Worm (Caenorhabditis elegans) whole organism, late embryonic: Measurements from ENCODE around the gene ZK938.3.

Experiments used
- C38D4.7 ChIP-seq: fragments of 200-800 bp; sonication (Bioruptor generic); optimal IDR thresholded peaks from 2 replicates; lab custom pipeline; 2018; ENCODE audit warnings: mild to moderate bottlenecking, missing genetic modification characterization, moderate library complexity, missing compliant biosample characterization
- K09A11.1 ChIP-seq: sonication (generic microtip); optimal IDR thresholded peaks from 2 replicates; lab custom pipeline; 2017; ENCODE audit warnings: antibody characterized with exemption, mild to moderate bottlenecking, missing genetic modification characterization, missing compliant biosample characterization; ENCODE audit not compliant: insufficient read depth
- T23F11.4 ChIP-seq: fragments of 200-800 bp; sonication (Bioruptor generic); optimal IDR thresholded peaks from 2 replicates; lab custom pipeline; 2018; ENCODE audit warnings: mild to moderate bottlenecking, missing genetic modification characterization, missing compliant biosample characterization
- Y22D7AL.16 ChIP-seq: sonication (generic microtip); optimal IDR thresholded peaks from 2 replicates; lab custom pipeline; 2016; ENCODE audit warnings: missing genetic modification characterization, missing compliant biosample characterization
- ahr-1 ChIP-seq: sonication (generic microtip); optimal IDR thresholded peaks from 2 replicates; lab custom pipeline; 2016; ENCODE audit warnings: missing genetic modification characterization, missing compliant biosample characterization
- ceh-18 ChIP-seq: sonication (generic microtip); optimal IDR thresholded peaks from 2 replicates; lab custom pipeline; 2016; ENCODE audit warnings: missing genetic modification characterization, missing compliant biosample characterization
- ceh-19 ChIP-seq: fragments of 200-800 bp; sonication (Bioruptor generic); optimal IDR thresholded peaks from 2 replicates; lab custom pipeline; 2018; ENCODE audit warnings: mild to moderate bottlenecking, missing genetic modification characterization, missing compliant biosample characterization
- ceh-2 ChIP-seq: sonication (generic microtip); optimal IDR thresholded peaks from 2 replicates; lab custom pipeline; 2016; ENCODE audit warnings: missing genotype, missing genetic modification characterization, missing compliant biosample characterization
- ceh-22 ChIP-seq: sonication (generic microtip); optimal IDR thresholded peaks from 2 replicates; lab custom pipeline; 2017; ENCODE audit warnings: missing biosample characterization, missing genetic modification characterization
- ceh-24 ChIP-seq: sonication (generic microtip); optimal IDR thresholded peaks from 2 replicates; lab custom pipeline; 2016; ENCODE audit warnings: mild to moderate bottlenecking, missing genetic modification characterization, missing compliant biosample characterization
- ceh-34 ChIP-seq: sonication (generic microtip); optimal IDR thresholded peaks from 2 replicates; lab custom pipeline; 2016; ENCODE audit warnings: mild to moderate bottlenecking, missing genetic modification characterization, missing compliant biosample characterization
- ceh-48 ChIP-seq: sonication (generic microtip); optimal IDR thresholded peaks from 2 replicates; lab custom pipeline; 2016; ENCODE audit warnings: missing genetic modification characterization, inconsistent platforms, missing compliant biosample characterization
- ceh-9 ChIP-seq: sonication (generic microtip); optimal IDR thresholded peaks from 2 replicates; lab custom pipeline; 2016; ENCODE audit warnings: mild to moderate bottlenecking, missing genetic modification characterization, inconsistent platforms, missing compliant biosample characterization
- che-1 ChIP-seq: sonication (generic microtip); optimal IDR thresholded peaks from 2 replicates; lab custom pipeline; 2016; ENCODE audit warnings: mild to moderate bottlenecking, missing genetic modification characterization, missing compliant biosample characterization
- dmd-4 ChIP-seq: sonication (generic microtip); optimal IDR thresholded peaks from 2 replicates; lab custom pipeline; 2016; ENCODE audit warnings: borderline replicate concordance, missing genetic modification characterization, missing compliant biosample characterization
- dve-1 ChIP-seq: sonication (generic microtip); optimal IDR thresholded peaks from 2 replicates; lab custom pipeline; 2017; ENCODE audit warnings: antibody characterized with exemption, mild to moderate bottlenecking, missing genetic modification characterization, missing compliant biosample characterization
- elt-4 ChIP-seq: sonication (generic microtip); optimal IDR thresholded peaks from 2 replicates; lab custom pipeline; 2016; ENCODE audit warnings: missing genetic modification characterization, missing compliant biosample characterization
- ets-4 ChIP-seq: sonication (generic microtip); optimal IDR thresholded peaks from 2 replicates; lab custom pipeline; 2016; ENCODE audit warnings: missing genetic modification characterization, missing compliant biosample characterization
- fkh-10 ChIP-seq: fragments of 150-350 bp; optimal IDR thresholded peaks from 2 replicates; lab custom pipeline; 2014; ENCODE audit warnings: missing biosample characterization, missing genetic modification reagents, missing genetic modification characterization
- fkh-6 ChIP-seq: sonication (generic microtip); optimal IDR thresholded peaks from 2 replicates; lab custom pipeline; 2016; ENCODE audit warnings: missing genetic modification characterization, missing compliant biosample characterization
- gmeb-2 ChIP-seq: sonication (generic microtip); optimal IDR thresholded peaks from 2 replicates; lab custom pipeline; 2016; ENCODE audit warnings: missing genetic modification characterization, inconsistent platforms, missing compliant biosample characterization
- lin-11 ChIP-seq: fragments of 200-800 bp; sonication (Bioruptor generic); optimal IDR thresholded peaks from 2 replicates; lab custom pipeline; 2018; ENCODE audit warnings: mild to moderate bottlenecking, missing genetic modification characterization, missing compliant biosample characterization
- mec-3 ChIP-seq: sonication (generic microtip); optimal IDR thresholded peaks from 2 replicates; lab custom pipeline; 2016; ENCODE audit warnings: borderline replicate concordance, missing genetic modification characterization, missing compliant biosample characterization
- pag-3 ChIP-seq: sonication (generic microtip); optimal IDR thresholded peaks from 2 replicates; lab custom pipeline; 2016; ENCODE audit warnings: missing compliant biosample characterization, missing genetic modification characterization, borderline replicate concordance
- pax-1 ChIP-seq: fragments of 150-350 bp; optimal IDR thresholded peaks from 2 replicates; lab custom pipeline; 2014; ENCODE audit warnings: missing biosample characterization, missing genetic modification characterization
- pha-2 ChIP-seq: sonication (generic microtip); optimal IDR thresholded peaks from 2 replicates; lab custom pipeline; 2017; ENCODE audit warnings: mild to moderate bottlenecking, missing genetic modification characterization, missing compliant biosample characterization
- ref-2 ChIP-seq: sonication (generic microtip); optimal IDR thresholded peaks from 2 replicates; lab custom pipeline; 2016; ENCODE audit warnings: missing genetic modification characterization, missing compliant biosample characterization
- rnt-1 ChIP-seq: sonication (generic microtip); optimal IDR thresholded peaks from 2 replicates; lab custom pipeline; 2016; ENCODE audit warnings: missing genetic modification characterization, missing compliant biosample characterization
- sox-2 ChIP-seq: fragments of 200-800 bp; sonication (Bioruptor generic); IDR thresholded peaks from 2 replicates; pipeline ENCODE4 v1.3.6; 2022; ENCODE audit warnings: missing genetic modification reagents, missing genetic modification characterization, missing compliant biosample characterization
- tbx-7 ChIP-seq: sonication (generic microtip); optimal IDR thresholded peaks from 2 replicates; lab custom pipeline; 2016; ENCODE audit warnings: missing genotype, missing genetic modification characterization, missing compliant biosample characterization
- ttx-3 ChIP-seq: sonication (generic microtip); optimal IDR thresholded peaks from 2 replicates; lab custom pipeline; 2016; ENCODE audit warnings: missing genetic modification reagents, missing genetic modification characterization, missing compliant biosample characterization
- unc-3 ChIP-seq, 2 experiments: fragments of 200-800 bp in 1 of 2; sonication (Bioruptor generic) in 1 of 2; sonication (generic microtip) in 1 of 2; conservative IDR thresholded peaks in 1 of 2; optimal IDR thresholded peaks in 1 of 2; 2 replicates each; pipeline versions ENCODE4 v1.3.6 to Lab custom; 2016 to 2022; ENCODE audit warnings: missing compliant biosample characterization in 2 of 2, missing genetic modification characterization in 2 of 2, missing genetic modification reagents in 1 of 2
- unc-42 ChIP-seq: sonication (generic microtip); optimal IDR thresholded peaks from 2 replicates; lab custom pipeline; 2016; ENCODE audit warnings: missing genotype, missing genetic modification characterization, missing compliant biosample characterization
- zip-5 ChIP-seq: sonication (generic microtip); optimal IDR thresholded peaks from 2 replicates; lab custom pipeline; 2016; ENCODE audit warnings: missing genetic modification characterization, missing compliant biosample characterization
- ztf-16 ChIP-seq: sonication (generic microtip); optimal IDR thresholded peaks from 2 replicates; lab custom pipeline; 2017; ENCODE audit warnings: missing genetic modification characterization, missing compliant biosample characterization

The ZK938.3 gene

ce11 chrII:9831033-9831432 lies 2.7 kb downstream of the ZK938.3 start, which contains the start of gene ZK938.12:
ZK938.12 (plus strand) TSS chrII:9831333.
- no peak for TF ChIP-seq K09A11.1 (tag; lab: Kevin White, UChicago)
- no peak for TF ChIP-seq tbx-7
- TF ChIP-seq fkh-6 (tag; lab: Kevin White, UChicago): no peak
- no peak for TF ChIP-seq ceh-24
- no peak for TF ChIP-seq sox-2 (GFP tag; lab: Robert Waterston, UW)
- TF ChIP-seq ceh-22: no peak
- no peak for TF ChIP-seq gmeb-2
- TF ChIP-seq ceh-2 (tag; lab: Kevin White, UChicago): no peak
- TF ChIP-seq fkh-10 (GFP tag; lab: Kevin White, UChicago): no peak
- TF ChIP-seq che-1 (tag; lab: Kevin White, UChicago): no peak
- TF ChIP-seq elt-4 (tag; lab: Kevin White, UChicago): no peak
- TF ChIP-seq ztf-16 (tag; lab: Kevin White, UChicago): no peak
- TF ChIP-seq T23F11.4: no peak
- no peak for TF ChIP-seq dmd-4 (tag; lab: Kevin White, UChicago)
- TF ChIP-seq rnt-1 (tag; lab: Kevin White, UChicago): no peak
- TF ChIP-seq zip-5 (tag; lab: Kevin White, UChicago): no peak
- TF ChIP-seq mec-3: no peak

ce11 chrII:9829108-9829507 lies 4.6 kb downstream of the ZK938.3 start, which contains the start of gene ZK938.1:
ZK938.1 (plus strand) TSS chrII:9829408.
- TF ChIP-seq ceh-2 (tag; lab: Kevin White, UChicago) (no peak), fkh-6 (tag; lab: Kevin White, UChicago) (no peak), ceh-34 (tag; lab: Kevin White, UChicago) (no peak), unc-42 (tag; lab: Kevin White, UChicago) (no peak), Y22D7AL.16 (tag; lab: Kevin White, UChicago) (no peak), tbx-7 (no peak), ttx-3 (no peak), ceh-19 (no peak), C38D4.7 (GFP tag; lab: Kevin White, UChicago) (no peak), dmd-4 (tag; lab: Kevin White, UChicago) (no peak), unc-3 (GFP tag; conservative IDR thresholded peaks at IDR 0.05; lab: Robert Waterston, UW) (no peak), unc-3 (tag; optimal IDR thresholded peaks at IDR 0.05; lab: Kevin White, UChicago) (no peak), ref-2 (tag; lab: Kevin White, UChicago) (no peak)

ce11 chrII:9828502-9828901 lies 5.3 kb downstream of the ZK938.3 start:
- peak; percentile 69 for TF ChIP-seq ceh-34 (tag; lab: Kevin White, UChicago)
- TF ChIP-seq pag-3 (tag; lab: Kevin White, UChicago): no peak
- no peak for TF ChIP-seq che-1 (tag; lab: Kevin White, UChicago)
- TF ChIP-seq ceh-22: no peak

- TF ChIP-seq pha-2 (tag; lab: Kevin White, UChicago) (no peak), ceh-22 (no peak), che-1 (tag; lab: Kevin White, UChicago) (no peak), zip-5 (tag; lab: Kevin White, UChicago) (no peak), ceh-48 (tag; lab: Kevin White, UChicago) (no peak), ahr-1 (tag; lab: Kevin White, UChicago) (no peak), C38D4.7 (GFP tag; lab: Kevin White, UChicago) (no peak), ceh-19 (no peak), ceh-24 (no peak), lin-11 (no peak), ets-4 (no peak), pax-1 (tag; lab: Kevin White, UChicago) (no peak), ceh-2 (tag; lab: Kevin White, UChicago) (no peak), dve-1 (tag; lab: Kevin White, UChicago) (no peak), ceh-9 (tag; lab: Kevin White, UChicago) (no peak), ceh-18 (tag; lab: Kevin White, UChicago) (no peak)
Observed at ce11 chrII:9827852-9828251, 5.9 kb downstream of the ZK938.3 start, which contains the start of gene eyg-1. eyg-1 (minus strand) TSS chrII:9827952.
